Fruit fly (Drosophila melanogaster): ENCODE measurements around the gene CG13058.
A peak's percentile ranks its signal among the peaks of the same experiment; 100 is the strongest.

CG13058 gene

DNA sequence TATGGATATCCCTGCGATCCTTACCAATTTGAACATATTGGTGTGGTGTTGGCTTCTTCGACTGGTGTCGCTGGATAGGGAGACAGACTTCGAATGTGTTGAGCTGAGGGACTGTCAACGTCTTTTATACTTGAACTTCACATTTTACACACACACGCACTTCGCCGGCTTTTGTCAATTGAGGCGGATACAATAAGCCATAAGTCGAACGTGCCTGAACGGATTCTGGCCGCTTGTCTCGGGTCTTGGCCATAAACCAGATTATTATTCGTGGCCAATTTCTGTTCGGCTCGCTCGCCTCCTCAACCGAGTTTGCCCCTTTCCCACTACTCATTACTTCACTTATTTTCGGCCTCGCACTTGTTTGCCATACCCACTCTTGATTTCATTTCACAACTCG lies 25.6 kb upstream of the CG13058 start, which contains the start of gene CG13044:
Gene CG13044 (minus strand): TSS at position 101 of the 400 bp plus-strand sequence.
- peak; percentile 16 for TF ChIP-seq Blimp-1 (GFP tag; optimal IDR thresholded peaks at IDR 0.05)
- TF ChIP-seq ato (GFP tag; IDR thresholded peaks at IDR 0.05; ENCODE audit: partially characterized antibody): no peak

dm6 chr3L:16303982-16304381 lies 24.7 kb upstream of the CG13058 start, which contains the start of gene CG43249:
Gene CG43249 (plus strand): TSS chr3L:16304282.
- no peak for TF ChIP-seq CG11695 (GFP tag; IDR thresholded peaks at IDR 0.05)
- TF ChIP-seq B-H2 (GFP tag; optimal IDR thresholded peaks at IDR 0.05): no peak
- no peak for TF ChIP-seq sim (GFP tag; IDR thresholded peaks at IDR 0.05)
- TF ChIP-seq CoRest (tag; optimal IDR thresholded peaks at IDR 0.05): no peak
- TF ChIP-seq B-H1 (GFP tag; IDR thresholded peaks at IDR 0.05): no peak
- TF ChIP-seq CG33213 (GFP tag; optimal IDR thresholded peaks at IDR 0.05): no peak
- no peak for TF ChIP-seq NFAT (GFP tag; IDR thresholded peaks at IDR 0.05)
- no peak for TF ChIP-seq CG13775 (GFP tag; optimal IDR thresholded peaks at IDR 0.05)
- no peak for TF ChIP-seq Side (GFP tag; optimal IDR thresholded peaks at IDR 0.05)
- no peak for TF ChIP-seq CG6813 (GFP tag; optimal IDR thresholded peaks at IDR 0.05)
- TF ChIP-seq CG17385 (GFP tag; optimal IDR thresholded peaks at IDR 0.05): no peak
- no peak for TF ChIP-seq cad (GFP tag; optimal IDR thresholded peaks at IDR 0.05)
- no peak for TF ChIP-seq Dek (tag; optimal IDR thresholded peaks at IDR 0.05)
- no peak for TF ChIP-seq CG8089 (GFP tag; optimal IDR thresholded peaks at IDR 0.05)
- TF ChIP-seq Lim3 (GFP tag; IDR thresholded peaks at IDR 0.05): no peak
- TF ChIP-seq ap (GFP tag; IDR thresholded peaks at IDR 0.05): no peak
- TF ChIP-seq ken (GFP tag; IDR thresholded peaks at IDR 0.05): no peak
- no peak for TF ChIP-seq dpn (GFP tag; optimal IDR thresholded peaks at IDR 0.05)
- no peak for TF ChIP-seq CG14860 (GFP tag; IDR thresholded peaks at IDR 0.05; ENCODE audit: partially characterized antibody)
- no peak for TF ChIP-seq Opbp (GFP tag; IDR thresholded peaks at IDR 0.05; ENCODE audit: partially characterized antibody)

- TF ChIP-seq sens-2 (GFP tag; IDR thresholded peaks at IDR 0.05) (no peak), Ptx1 (GFP tag; IDR thresholded peaks at IDR 0.05) (peak; percentile 35; the same call in 1 of the 2 replicates), CG13775 (GFP tag; optimal IDR thresholded peaks at IDR 0.05) (no peak), Hr3 (GFP tag; optimal IDR thresholded peaks at IDR 0.05) (no peak), nmo (GFP tag; optimal IDR thresholded peaks at IDR 0.05) (peak; percentile 10), CG18619 (GFP tag; optimal IDR thresholded peaks at IDR 0.05) (no peak), CG7745 (tag; optimal IDR thresholded peaks at IDR 0.05) (no peak), CkIIα-i1 (GFP tag; IDR thresholded peaks at IDR 0.05) (no peak), Atf6 (GFP tag; IDR thresholded peaks at IDR 0.05) (peak; percentile 15; the same call in 1 of the 2 replicates), CG14441 (GFP tag; IDR thresholded peaks at IDR 0.05) (0 out of 2 replicates have a peak, but pooled peaks have one; percentile 27), sr (GFP tag; IDR thresholded peaks at IDR 0.05) (no peak), maf-S (GFP tag; optimal IDR thresholded peaks at IDR 0.05) (no peak), Usf (GFP tag; optimal IDR thresholded peaks at IDR 0.05) (no peak), fd3F (GFP tag; optimal IDR thresholded peaks at IDR 0.05) (no peak), cad (GFP tag; optimal IDR thresholded peaks at IDR 0.05) (no peak), kay (GFP tag; optimal IDR thresholded peaks at IDR 0.05) (no peak), Nf-YC (tag; optimal IDR thresholded peaks at IDR 0.05) (no peak), CG11504 (tag; optimal IDR thresholded peaks at IDR 0.05) (peak; percentile 59), CG18476 (GFP tag; optimal IDR thresholded peaks at IDR 0.05) (no peak), unpg (GFP tag; optimal IDR thresholded peaks at IDR 0.05) (peak; percentile 42), CG11560 (tag; IDR thresholded peaks at IDR 0.05) (no peak), zfh2 (GFP tag; optimal IDR thresholded peaks at IDR 0.05) (no peak), CG6254 (GFP tag; optimal IDR thresholded peaks at IDR 0.05) (no peak), slp2 (GFP tag; optimal IDR thresholded peaks at IDR 0.05) (no peak), phol (tag; optimal IDR thresholded peaks at IDR 0.05) (no peak), CG33213 (GFP tag; optimal IDR thresholded peaks at IDR 0.05) (no peak), CG17802 (tag; optimal IDR thresholded peaks at IDR 0.05) (no peak), aop (GFP tag; IDR thresholded peaks at IDR 0.05) (no peak)
These were observed 22.6 kb upstream of the CG13058 start, which contains the start of the genes CG13043 and CG13063 for dm6 chr3L:16305820-16306650. Gene CG13043 (minus strand): TSS chr3L:16305870. Gene CG13063 (plus strand): TSS chr3L:16306600.

Measured in whole organism, embryonic.